Fruit fly (Drosophila melanogaster): ENCODE measurements around the gene GstD6.

- TF ChIP-seq CTCF (optimal IDR thresholded peaks at IDR 0.05) (no peak), CG8478 (optimal IDR thresholded peaks at IDR 0.05) (no peak)
Measured at dm6 chr3R:12398620-12399247, 21.8 kb downstream of the GstD6 start, which contains the start of gene Cyp9f3.
